Worm (Caenorhabditis elegans) whole organism, early embryonic: Measurements from ENCODE around the gene ugt-38.

ENCODE experiments used
- ama-1 ChIP-seq: fragments of 150-350 bp; optimal IDR thresholded peaks from 2 replicates; lab custom pipeline; 2014
- ceh-36 ChIP-seq: sonication (generic microtip); optimal IDR thresholded peaks from 2 replicates; lab custom pipeline; 2016; ENCODE audit warnings: missing genetic modification characterization, inconsistent platforms, missing compliant biosample characterization
- flt-1 ChIP-seq: fragments of 200-800 bp; sonication (Bioruptor generic); IDR thresholded peaks from 2 replicates; pipeline ENCODE4 v1.3.6; 2022; ENCODE audit warnings: missing genetic modification characterization, missing compliant biosample characterization
- tbx-11 ChIP-seq: fragments of 200-800 bp; sonication (Bioruptor generic); IDR thresholded peaks from 2 replicates; pipeline ENCODE4 v1.3.6; 2022; ENCODE audit warnings: missing genetic modification characterization, missing compliant biosample characterization
- tbx-37 ChIP-seq: fragments of 200-800 bp; sonication (Bioruptor generic); conservative IDR thresholded peaks from 2 replicates; pipeline ENCODE4 v1.3.6; 2022; ENCODE audit warnings: missing genetic modification reagents, missing genetic modification characterization, missing compliant biosample characterization

ce11 chrV:7197036-7197435 is 49.8 kb upstream of the ugt-38 start:
- TF ChIP-seq flt-1 (no peak), tbx-37 (no peak), tbx-11 (no peak), ama-1 (no peak), ceh-36 (tag; lab: Kevin White, UChicago) (no peak)
